Fruit fly (Drosophila melanogaster) whole organism: ENCODE results near the gene CG13029.

Experiments used
- CG8478 ChIP-seq: fragments of >200 bp; optimal IDR thresholded peaks from 2 replicates; lab custom pipeline; 2018; ENCODE audit warnings: inconsistent platforms
- Dll ChIP-seq: fragments of >200 bp; optimal IDR thresholded peaks from 2 replicates; lab custom pipeline; 2017
- EcR ChIP-seq, 2 experiments: fragments of >200 bp; optimal IDR thresholded peaks; 2 replicates each; lab custom pipeline; 2017; ENCODE audit warnings: missing biosample characterization in 2 of 2, missing genetic modification characterization in 2 of 2, missing genetic modification reagents in 2 of 2
- pan ChIP-seq: fragments of >200 bp; optimal IDR thresholded peaks from 2 replicates; lab custom pipeline; 2017
- psq ChIP-seq: fragments of >200 bp; optimal IDR thresholded peaks from 2 replicates; lab custom pipeline; 2017
- usp ChIP-seq: fragments of >200 bp; optimal IDR thresholded peaks from 2 replicates; lab custom pipeline; 2017; ENCODE audit warnings: missing biosample characterization, missing genetic modification characterization, mixed read lengths

The CG13029 gene

dm6 chr3L:16865832-16866163 lies 5.4 kb downstream of the CG13029 start:
- TF ChIP-seq EcR (GFP tag; optimal IDR thresholded peaks at IDR 0.05; lab: Kevin White, UChicago), result no peak
- TF ChIP-seq usp (GFP tag; lab: Kevin White, UChicago), result no peak
- TF ChIP-seq CG8478 (lab: Kevin White, UChicago), result no peak
- no peak for TF ChIP-seq pan (lab: Kevin White, UChicago)
- no peak for TF ChIP-seq Dll (lab: Kevin White, UChicago)
- TF ChIP-seq psq, result no peak

DNA sequence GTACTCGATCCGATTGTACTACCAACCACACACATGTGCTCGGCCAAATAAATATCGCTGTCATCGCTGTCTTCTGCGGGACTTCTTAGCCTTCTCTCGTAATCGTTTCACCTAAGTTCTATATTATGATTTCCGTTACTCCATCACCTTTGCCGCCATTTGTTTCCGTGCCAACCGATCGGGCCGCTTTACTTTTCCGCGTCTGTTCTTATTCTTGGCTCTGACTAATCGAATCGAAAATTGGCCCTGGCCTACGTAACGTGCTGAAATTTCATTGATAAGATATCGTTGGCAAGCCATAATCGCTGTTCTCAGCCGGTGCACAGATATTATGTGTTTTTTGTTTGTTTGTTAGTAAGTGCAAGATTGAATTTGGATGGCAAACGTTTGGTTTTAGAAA lies 6.8 kb downstream of the CG13029 start:
- no peak for TF ChIP-seq Dll (lab: Kevin White, UChicago)
- TF ChIP-seq psq, result no peak
- no peak for TF ChIP-seq usp (GFP tag; lab: Kevin White, UChicago)

- TF ChIP-seq EcR (GFP tag; optimal IDR thresholded peaks at IDR 0.05; lab: Kevin White, UChicago) (no peak), CG8478 (lab: Kevin White, UChicago) (no peak), pan (lab: Kevin White, UChicago) (no peak), psq (no peak), usp (GFP tag; lab: Kevin White, UChicago) (no peak), Dll (lab: Kevin White, UChicago) (no peak)
Measured at dm6 chr3L:16870723-16871137, 10.3 kb downstream of the CG13029 start.

DNA sequence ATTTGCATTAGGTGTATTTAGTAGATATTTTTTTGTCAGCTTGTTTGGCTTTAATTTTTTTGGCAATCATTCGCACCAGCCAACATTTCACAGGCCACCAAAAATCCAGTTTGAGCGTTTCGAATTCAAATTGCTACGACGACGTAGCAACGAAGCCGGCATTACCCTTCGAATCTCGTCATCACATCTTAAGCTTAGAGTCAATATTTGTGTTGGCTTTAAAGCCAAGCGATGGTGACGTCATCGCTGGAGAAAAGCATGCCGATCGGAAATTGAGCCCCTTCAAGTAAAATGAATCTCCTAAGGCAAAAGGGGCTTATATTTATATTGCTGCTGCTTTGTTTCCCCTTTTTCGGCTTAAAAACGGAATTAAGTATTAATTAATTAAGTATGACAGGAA lies 11.2 kb downstream of the CG13029 start:
- no peak for TF ChIP-seq Dll (lab: Kevin White, UChicago)
- no peak for TF ChIP-seq usp (GFP tag; lab: Kevin White, UChicago)
- no peak for TF ChIP-seq pan (lab: Kevin White, UChicago)
- no peak for TF ChIP-seq CG8478 (lab: Kevin White, UChicago)
- no peak for TF ChIP-seq psq
- TF ChIP-seq EcR (GFP tag; optimal IDR thresholded peaks at IDR 0.05; lab: Kevin White, UChicago), result no peak

dm6 chr3L:16872487-16872955 lies 12.1 kb downstream of the CG13029 start:
- no peak for TF ChIP-seq Dll (lab: Kevin White, UChicago)
- TF ChIP-seq CG8478 (lab: Kevin White, UChicago), result no peak
- no peak for TF ChIP-seq psq
- no peak for TF ChIP-seq usp (GFP tag; lab: Kevin White, UChicago)
- no peak for TF ChIP-seq EcR (GFP tag; optimal IDR thresholded peaks at IDR 0.05; lab: Kevin White, UChicago)
- no peak for TF ChIP-seq pan (lab: Kevin White, UChicago)

DNA sequence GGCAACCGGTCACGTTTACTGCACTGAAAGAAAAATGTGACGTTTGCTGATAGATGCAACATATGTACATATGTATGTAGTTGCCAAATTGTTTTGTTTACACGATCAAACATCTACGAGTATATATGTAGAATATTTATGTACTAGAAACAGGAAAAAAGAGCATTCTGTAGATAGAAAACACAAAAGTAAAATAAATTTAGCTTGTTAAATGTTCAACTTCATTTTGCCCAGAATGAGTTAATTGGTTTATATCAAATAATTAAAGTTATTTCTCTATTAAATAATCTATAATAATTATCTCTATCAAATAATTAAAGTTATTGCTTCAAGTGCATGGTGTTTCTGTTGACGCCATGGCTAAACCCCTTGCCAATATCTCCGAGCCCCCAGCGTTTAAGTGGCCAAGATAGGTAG lies 12.7 kb downstream of the CG13029 start:
- TF ChIP-seq pan (lab: Kevin White, UChicago), result no peak
- TF ChIP-seq psq, result no peak
- TF ChIP-seq Dll (lab: Kevin White, UChicago), result no peak
- no peak for TF ChIP-seq CG8478 (lab: Kevin White, UChicago)
- no peak for TF ChIP-seq usp (GFP tag; lab: Kevin White, UChicago)
- TF ChIP-seq EcR (GFP tag; optimal IDR thresholded peaks at IDR 0.05; lab: Kevin White, UChicago), result no peak

- TF ChIP-seq CG8478 (lab: Kevin White, UChicago), result no peak
- no peak for TF ChIP-seq usp (GFP tag; lab: Kevin White, UChicago)
- TF ChIP-seq EcR (GFP tag; optimal IDR thresholded peaks at IDR 0.05; lab: Kevin White, UChicago), result no peak
- no peak for TF ChIP-seq psq
- TF ChIP-seq pan (lab: Kevin White, UChicago), result no peak
- TF ChIP-seq Dll (lab: Kevin White, UChicago), result no peak
Measured at dm6 chr3L:16873679-16874078, 13.3 kb downstream of the CG13029 start.

DNA sequence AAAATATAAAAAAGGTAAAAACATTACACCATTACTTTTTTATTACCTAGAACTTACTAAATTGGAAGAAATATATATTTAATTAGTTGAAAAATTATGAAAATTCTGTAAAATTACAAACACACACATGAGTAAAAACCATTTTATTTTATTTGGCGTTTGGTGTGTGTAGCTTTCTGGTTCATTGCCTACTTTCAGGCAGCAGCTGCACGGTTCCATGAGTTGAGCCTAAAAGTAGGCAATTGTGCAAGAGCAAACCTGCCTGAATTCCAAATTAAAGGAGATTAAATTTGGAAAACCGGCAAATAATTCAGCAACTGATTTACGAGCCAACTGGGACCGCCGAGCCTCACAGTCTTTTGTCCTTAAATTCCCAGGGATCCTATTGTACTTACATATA lies 15.1 kb downstream of the CG13029 start:
- no peak for TF ChIP-seq EcR (GFP tag; optimal IDR thresholded peaks at IDR 0.05; lab: Kevin White, UChicago)
- TF ChIP-seq CG8478 (lab: Kevin White, UChicago), result no peak
- no peak for TF ChIP-seq pan (lab: Kevin White, UChicago)
- no peak for TF ChIP-seq usp (GFP tag; lab: Kevin White, UChicago)
- TF ChIP-seq psq, result no peak
- no peak for TF ChIP-seq Dll (lab: Kevin White, UChicago)

DNA sequence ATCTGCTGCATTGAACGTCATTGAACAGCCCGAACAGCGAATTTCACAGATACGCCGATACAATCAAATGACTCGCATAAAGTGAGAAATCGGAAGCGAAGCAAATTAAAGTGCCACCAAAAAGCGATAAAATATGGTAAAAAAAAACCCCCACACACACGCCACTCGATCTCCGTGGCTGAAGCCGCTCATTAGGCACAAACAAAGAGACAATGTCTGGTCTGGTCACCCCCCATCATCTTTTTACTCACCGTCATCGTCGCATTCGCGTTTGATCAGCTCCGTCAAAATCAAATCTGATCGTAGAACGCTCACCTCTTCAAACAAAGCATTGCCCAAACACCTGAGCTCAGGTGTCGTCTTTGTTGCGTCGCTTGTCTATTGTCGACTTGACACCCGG lies 15.5 kb downstream of the CG13029 start:
- TF ChIP-seq psq (no peak), usp (GFP tag; lab: Kevin White, UChicago) (no peak), CG8478 (lab: Kevin White, UChicago) (no peak), pan (lab: Kevin White, UChicago) (no peak), Dll (lab: Kevin White, UChicago) (no peak), EcR (GFP tag; optimal IDR thresholded peaks at IDR 0.05; lab: Kevin White, UChicago) (no peak)

DNA sequence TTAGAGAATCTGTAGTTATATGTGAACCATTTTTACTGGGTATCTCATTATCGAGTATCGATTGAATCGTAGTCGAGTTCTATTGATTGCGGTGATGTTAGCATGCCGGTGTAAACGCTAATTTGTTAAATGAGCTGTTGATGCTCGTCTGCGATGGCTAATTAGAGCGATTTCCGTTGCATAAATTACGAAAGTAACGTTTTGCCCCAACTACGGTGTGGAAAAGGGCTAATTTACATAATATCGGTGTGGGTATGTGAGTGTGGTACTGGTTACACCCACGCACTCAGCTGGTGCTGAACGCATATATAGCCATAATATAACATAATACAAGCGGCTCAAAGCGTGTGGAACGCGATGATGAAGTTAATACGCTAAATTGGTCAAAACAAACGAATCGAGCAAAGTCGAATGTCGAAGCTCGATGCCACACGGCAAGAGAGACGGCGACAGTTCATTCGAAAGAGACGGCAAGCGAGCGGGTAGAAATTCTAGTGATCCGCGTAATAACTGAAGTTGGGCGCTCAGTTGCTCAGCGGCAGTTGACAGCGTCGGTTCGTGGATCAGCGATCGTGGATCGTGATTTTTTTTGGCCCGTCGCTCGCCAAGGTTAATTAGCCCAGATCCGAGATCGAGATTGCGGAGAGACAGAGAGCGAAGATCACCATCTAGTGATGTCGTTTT lies 16.5 kb downstream of the CG13029 start, which contains the start of gene CG32170:
TSS of gene CG32170 (plus strand) at position 525 of the 684 bp plus-strand sequence.
- TF ChIP-seq pan (lab: Kevin White, UChicago) (no peak), psq (no peak), Dll (lab: Kevin White, UChicago) (no peak), CG8478 (lab: Kevin White, UChicago) (no peak), usp (GFP tag; lab: Kevin White, UChicago) (no peak), EcR (GFP tag; optimal IDR thresholded peaks at IDR 0.05; lab: Kevin White, UChicago) (no peak)

- no peak for TF ChIP-seq Dll (lab: Kevin White, UChicago)
- no peak for TF ChIP-seq pan (lab: Kevin White, UChicago)
- TF ChIP-seq CG8478 (lab: Kevin White, UChicago), result no peak
- TF ChIP-seq EcR (GFP tag; optimal IDR thresholded peaks at IDR 0.05; lab: Kevin White, UChicago), result no peak
- no peak for TF ChIP-seq usp (GFP tag; lab: Kevin White, UChicago)
- TF ChIP-seq psq, result no peak
Measured at dm6 chr3L:16878830-16879536, 18.6 kb downstream of the CG13029 start.
